Fruit fly (Drosophila melanogaster): ENCODE measurements around the gene crq.

DNA sequence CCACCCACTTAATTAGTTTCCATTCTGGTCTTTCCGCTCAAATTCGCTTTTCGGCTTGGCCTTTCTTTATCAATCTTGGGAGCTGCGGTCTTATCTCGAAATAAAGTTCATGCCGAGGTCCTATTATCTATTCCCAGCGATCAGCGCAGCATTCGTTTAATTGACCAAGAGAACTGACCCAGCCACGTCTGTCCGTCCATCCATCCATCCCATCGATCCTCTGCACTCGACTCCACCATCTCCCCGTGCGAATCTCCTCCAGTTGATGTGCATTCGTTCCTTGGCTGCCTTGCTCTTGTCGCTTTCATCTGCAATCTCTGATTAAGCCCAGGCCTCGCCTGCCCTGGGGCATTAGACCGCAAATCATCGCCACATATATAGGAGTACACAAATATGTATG is 44.0 kb upstream of the crq start:
- TF ChIP-seq jim (GFP tag; optimal IDR thresholded peaks at IDR 0.05), result no peak
- TF ChIP-seq brk (GFP tag; optimal IDR thresholded peaks at IDR 0.05), result no peak
- no peak for TF ChIP-seq CrebA (GFP tag; optimal IDR thresholded peaks at IDR 0.05; ENCODE audit: borderline replicate concordance)

Measured in whole organism, wandering third instar larva.